Worm (Caenorhabditis elegans) whole organism, dauer: ENCODE results near the gene Y11D7A.19.
"Not testable (repeated sequence)": the region's sequence is repeated elsewhere in the genome, so short reads cannot be mapped to it uniquely, and the experiment has no call there.

Experiments used
- unc-62 ChIP-seq: sonication (generic microtip); optimal IDR thresholded peaks from 2 replicates; lab custom pipeline; 2017; ENCODE audit warnings: missing biosample characterization, missing genetic modification reagents, missing genetic modification characterization

Gene Y11D7A.19

ce11 chrIV:9264513-9264912 is 1.9 kb downstream of the Y11D7A.19 start:
- TF ChIP-seq unc-62, result no peak

DNA sequence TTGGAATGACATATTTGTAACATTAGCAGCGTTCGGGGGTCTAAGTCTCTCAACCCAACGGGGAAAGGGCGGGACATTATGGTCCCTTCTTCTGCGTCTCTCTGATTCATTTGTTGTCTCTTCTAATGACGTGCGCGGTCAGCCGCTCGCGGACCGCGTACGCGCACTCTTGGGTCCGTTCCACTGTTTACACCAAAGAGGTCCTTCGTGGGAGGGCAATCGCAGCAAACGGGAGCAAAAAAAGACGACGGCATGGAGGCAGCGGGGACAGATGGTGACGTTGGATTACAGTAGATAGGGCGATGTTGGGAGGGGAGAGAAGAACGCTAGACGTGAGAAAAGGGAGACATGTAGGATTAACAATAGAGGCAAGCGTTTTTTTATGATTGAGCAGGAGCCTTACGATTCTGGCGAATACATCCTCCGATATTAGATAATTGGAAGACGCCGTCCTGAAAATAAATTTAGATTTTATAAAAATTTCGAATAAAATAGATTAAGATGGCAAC is 2.5 kb downstream of the Y11D7A.19 start, which contains the start of gene flh-1:
TSS of gene flh-1 (minus strand) at position 459 of the 509 bp plus-strand sequence.
- TF ChIP-seq unc-62, result no peak

ce11 chrIV:9262295-9262694 is 4.1 kb downstream of the Y11D7A.19 start:
- no peak for TF ChIP-seq unc-62

DNA sequence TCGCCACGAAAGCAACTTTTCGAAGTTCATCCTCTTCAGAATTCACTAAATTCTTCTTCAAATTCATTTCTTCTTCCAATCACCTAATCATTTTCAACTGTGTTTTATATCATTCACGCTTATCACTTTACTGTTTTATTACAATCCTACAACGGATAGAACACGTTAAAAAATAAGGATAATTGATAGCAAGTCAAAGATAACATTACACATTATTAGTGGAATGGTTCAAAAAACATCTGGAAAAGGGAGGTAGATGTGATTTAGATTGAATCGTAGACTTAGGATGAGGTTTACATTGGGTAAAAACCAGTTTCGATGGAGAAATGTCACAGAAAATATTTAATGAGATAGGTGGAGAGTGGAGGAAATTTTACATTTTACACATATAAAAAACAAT is 4.7 kb downstream of the Y11D7A.19 start, which contains the start of gene col-120:
TSS of gene col-120 (minus strand) at position 101 of the 400 bp plus-strand sequence.
- TF ChIP-seq unc-62, result no peak

- no peak for TF ChIP-seq unc-62
These were observed 5.5 kb downstream of the Y11D7A.19 start for ce11 chrIV:9260826-9261225.

ce11 chrIV:9260334-9260733 is 6.0 kb downstream of the Y11D7A.19 start:
- TF ChIP-seq unc-62, result no peak

ce11 chrIV:9259687-9260086 is 6.7 kb downstream of the Y11D7A.19 start, which contains the start of gene Y11D7A.10:
Gene Y11D7A.10 (minus strand): TSS chrIV:9259768.
- TF ChIP-seq unc-62, result no peak

ce11 chrIV:9258547-9258946 is 7.8 kb downstream of the Y11D7A.19 start:
- no peak for TF ChIP-seq unc-62

- TF ChIP-seq unc-62, result no peak
These were observed 9.5 kb downstream of the Y11D7A.19 start for ce11 chrIV:9256865-9257264.

DNA sequence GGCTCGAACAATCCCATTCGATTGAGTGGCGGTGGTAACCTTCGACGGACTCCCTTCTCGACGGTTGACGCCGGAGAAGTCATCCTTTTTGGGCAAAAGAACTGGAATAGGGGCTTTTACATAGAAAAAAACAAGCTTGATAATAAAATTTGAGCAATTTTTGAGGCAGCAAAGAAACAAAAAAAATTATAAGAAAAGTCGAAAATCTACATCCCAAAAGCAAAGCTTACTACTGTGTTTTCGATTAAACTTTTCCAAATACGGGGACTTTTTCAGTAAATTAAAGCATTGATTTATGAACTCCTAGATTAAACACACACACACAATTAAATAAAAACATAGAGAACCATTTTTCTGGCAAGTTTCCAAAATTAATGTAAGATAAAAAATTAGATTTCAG is 10.3 kb downstream of the Y11D7A.19 start, which contains the start of gene Y11D7A.9:
TSS of gene Y11D7A.9 (minus strand) at position 101 of the 400 bp plus-strand sequence.
- TF ChIP-seq unc-62, result no peak

DNA sequence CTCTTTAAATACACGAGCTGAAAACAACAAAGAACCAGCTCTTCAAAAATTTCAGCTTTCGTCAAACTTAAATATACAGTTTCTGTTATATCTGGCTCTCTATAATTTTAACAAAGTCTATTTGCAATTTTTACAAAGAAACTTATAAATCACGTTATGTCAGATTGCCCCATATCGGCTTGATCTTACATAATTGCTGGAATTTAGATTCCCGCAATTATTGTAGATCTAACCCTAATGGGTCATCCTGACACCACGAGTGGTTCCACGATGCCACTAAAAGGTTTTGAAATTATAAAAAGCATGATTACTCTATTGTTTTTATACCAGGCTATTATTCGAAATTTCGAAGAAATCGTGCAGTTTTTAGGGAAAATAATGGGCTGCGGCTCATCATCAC is 15.3 kb downstream of the Y11D7A.19 start, which contains the start of gene Y11D7A.8:
TSS of gene Y11D7A.8 (plus strand) at position 301 of the 400 bp plus-strand sequence.
- TF ChIP-seq unc-62, result no peak

DNA sequence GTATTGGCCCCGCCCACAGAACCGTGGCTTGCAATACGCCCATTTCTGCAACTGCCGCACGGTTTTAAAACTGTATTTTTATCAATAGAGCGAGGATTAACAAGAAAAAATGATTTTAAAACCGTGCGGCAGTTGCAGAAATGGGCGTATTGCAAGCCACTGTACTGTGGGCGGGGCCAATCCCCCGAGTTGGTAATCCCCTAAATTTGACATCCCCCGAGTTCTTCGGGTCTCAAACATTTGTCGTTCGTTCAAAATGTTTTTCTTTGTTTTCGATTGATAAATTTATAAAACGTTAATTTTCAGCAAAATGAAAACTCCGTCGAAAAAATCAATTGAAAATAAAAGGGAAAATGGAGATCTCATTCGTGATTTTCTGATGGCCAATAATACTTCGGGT is 17.1 kb downstream of the Y11D7A.19 start, which contains the start of gene Y11D7A.7:
TSS of gene Y11D7A.7 (plus strand) at position 301 of the 400 bp plus-strand sequence.
- not testable (repeated sequence) for TF ChIP-seq unc-62

ce11 chrIV:9245423-9245822 is 20.9 kb downstream of the Y11D7A.19 start, which contains the start of gene Y11D7A.5:
Gene Y11D7A.5 (minus strand): TSS chrIV:9245523.
- TF ChIP-seq unc-62, result no peak

DNA sequence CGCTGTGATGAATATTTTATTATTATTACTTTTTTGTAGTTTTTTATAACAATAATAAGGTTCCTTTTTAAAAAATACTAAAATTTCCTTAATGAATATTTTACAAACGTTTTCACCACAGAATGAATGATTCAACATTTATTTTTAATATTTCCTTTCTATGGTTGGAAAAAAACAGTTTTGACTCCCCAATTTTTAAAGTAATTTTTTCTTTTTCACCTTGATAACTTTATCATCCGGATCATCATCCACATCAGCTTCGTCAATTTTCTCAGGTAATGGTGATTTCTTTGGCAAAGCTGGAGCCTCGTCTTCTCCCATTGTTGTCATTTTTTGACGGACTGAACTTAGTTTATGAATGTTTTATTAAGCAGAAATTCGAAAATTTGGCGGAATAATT is 22.7 kb downstream of the Y11D7A.19 start, which contains the start of gene rab-28:
TSS of gene rab-28 (minus strand) at position 343 of the 400 bp plus-strand sequence.
- no peak for TF ChIP-seq unc-62

DNA sequence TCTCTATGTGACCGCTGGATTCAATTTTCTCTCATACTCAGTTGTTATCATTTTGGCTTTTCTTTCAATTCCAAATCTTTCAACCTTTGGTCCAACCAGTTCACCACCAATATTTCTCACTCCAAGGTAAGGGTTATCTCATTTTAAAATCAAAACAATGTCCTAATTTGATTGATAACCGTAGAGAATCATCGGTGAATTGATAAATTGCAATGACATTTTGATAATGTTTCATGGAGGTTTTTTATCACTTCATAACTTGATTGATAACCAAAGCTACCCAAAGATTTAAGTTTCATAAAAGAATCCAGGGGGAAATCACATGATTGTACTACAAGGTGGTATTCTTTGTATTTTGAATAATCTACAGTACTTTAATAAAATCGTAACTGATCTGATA is 27.2 kb downstream of the Y11D7A.19 start:
- TF ChIP-seq unc-62, result no peak

- TF ChIP-seq unc-62, result no peak
These were observed 33.8 kb downstream of the Y11D7A.19 start, which contains the start of gene Y11D7A.3 for ce11 chrIV:9232421-9233141. Gene Y11D7A.3 (plus strand): TSS chrIV:9233091.

DNA sequence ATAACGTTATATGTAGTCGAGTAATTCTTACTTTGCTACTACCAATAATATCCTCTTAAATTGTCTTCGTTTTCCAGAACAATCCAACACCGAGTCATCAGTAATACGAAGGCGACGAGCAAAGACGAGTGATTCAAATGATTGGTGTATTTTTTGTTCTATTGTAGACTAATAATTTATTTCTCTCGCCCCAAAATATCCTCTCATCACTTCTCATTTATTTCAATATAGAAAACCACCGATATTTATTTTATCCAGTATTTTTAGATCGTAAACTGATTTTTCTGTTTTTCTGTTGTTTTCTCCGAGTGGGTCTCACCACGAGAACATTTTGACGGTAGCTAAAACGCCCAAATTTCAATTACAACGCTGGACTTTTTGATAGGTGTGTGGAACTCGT is 38.7 kb downstream of the Y11D7A.19 start:
- TF ChIP-seq unc-62, result no peak

- TF ChIP-seq unc-62, result no peak
These were observed 41.5 kb downstream of the Y11D7A.19 start, which contains the start of gene C46C2.3 for ce11 chrIV:9224825-9225224. Gene C46C2.3 (plus strand): TSS chrIV:9225125.
